Fruit fly (Drosophila melanogaster): ENCODE measurements around the gene PH4alphaMP.
A peak's percentile ranks its signal among the peaks of the same experiment; 100 is the strongest.

Gene PH4alphaMP

DNA sequence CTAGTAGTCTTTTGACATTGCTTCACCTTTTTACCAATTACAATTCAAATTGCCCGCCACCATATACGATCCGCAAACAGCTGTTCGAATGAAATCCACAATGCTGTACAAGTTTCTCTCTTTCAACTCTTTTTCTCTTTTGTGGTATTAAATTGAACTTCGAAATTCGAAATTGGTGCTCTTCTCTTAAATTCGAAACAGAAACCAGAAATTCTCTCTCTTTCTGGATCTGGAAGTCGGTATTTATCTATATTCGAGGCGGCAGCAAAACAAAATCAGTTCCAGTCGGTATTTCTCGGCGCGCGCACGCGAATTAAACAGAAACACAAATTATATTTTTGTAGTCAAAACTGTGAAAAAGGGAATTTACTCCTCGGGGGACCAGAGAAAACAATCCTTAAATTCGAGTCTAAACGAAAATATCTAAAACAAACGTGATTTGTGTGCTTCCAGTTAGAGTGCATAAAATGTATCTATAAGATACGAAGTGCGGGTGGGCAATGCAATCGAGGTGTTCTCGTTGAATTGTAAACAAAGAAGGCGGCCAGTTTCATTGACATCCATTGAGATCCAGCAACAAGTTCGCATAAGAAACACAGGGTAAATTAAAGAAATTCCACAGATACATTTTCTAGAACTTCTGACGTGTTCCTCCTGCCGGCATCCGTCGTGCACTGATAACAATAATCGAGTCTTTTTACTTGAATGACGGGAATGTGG, 30.0 kb downstream of the PH4alphaMP start, which contains the start of gene PH4alphaEFB:
TSS of gene PH4alphaEFB (plus strand) at position 276 of the 720 bp plus-strand sequence.
- TF ChIP-seq eg (GFP tag; IDR thresholded peaks at IDR 0.05) (no peak), CG11902 (GFP tag; optimal IDR thresholded peaks at IDR 0.05) (no peak), pdm3 (GFP tag; optimal IDR thresholded peaks at IDR 0.05) (no peak), Eip78C (GFP tag) (peak; percentile 62), fkh (GFP tag; optimal IDR thresholded peaks at IDR 0.05) (peak; percentile 49), esn (GFP tag; optimal IDR thresholded peaks at IDR 0.05) (no peak), fd85E (GFP tag; optimal IDR thresholded peaks at IDR 0.05) (peak; percentile 15), Hr39 (GFP tag; optimal IDR thresholded peaks at IDR 0.05) (no peak), Lpt (GFP tag; optimal IDR thresholded peaks at IDR 0.05) (no peak), CG10631 (GFP tag; optimal IDR thresholded peaks at IDR 0.05) (no peak), Sox14 (GFP tag; optimal IDR thresholded peaks at IDR 0.05) (peak; percentile 37), Eip93F (GFP tag; optimal IDR thresholded peaks at IDR 0.05) (no peak), CG6854 (GFP tag; optimal IDR thresholded peaks at IDR 0.05) (peak; percentile 11), fd59A (GFP tag; optimal IDR thresholded peaks at IDR 0.05) (no peak), CG10669 (GFP tag; optimal IDR thresholded peaks at IDR 0.05) (no peak), ss (GFP tag; optimal IDR thresholded peaks at IDR 0.05) (peak; percentile 30 to 49), OdsH (GFP tag; optimal IDR thresholded peaks at IDR 0.05) (no peak), salr (GFP tag; optimal IDR thresholded peaks at IDR 0.05) (no peak), dsx (GFP tag; optimal IDR thresholded peaks at IDR 0.05; ENCODE audit: poor library complexity, severe bottlenecking) (peak; percentile 62), CG6808 (GFP tag; optimal IDR thresholded peaks at IDR 0.05) (no peak), CG15336 (GFP tag; IDR thresholded peaks at IDR 0.05) (no peak), CG32006 (GFP tag; optimal IDR thresholded peaks at IDR 0.05) (no peak), Hr38 (GFP tag; optimal IDR thresholded peaks at IDR 0.05) (no peak), Hr4 (GFP tag; optimal IDR thresholded peaks at IDR 0.05) (no peak), CG6163 (GFP tag; IDR thresholded peaks at IDR 0.05) (peak; percentile 11; the same call in 1 of the 3 replicates), CG9139 (GFP tag; optimal IDR thresholded peaks at IDR 0.05) (peak; percentile 41), spab (GFP tag; optimal IDR thresholded peaks at IDR 0.05) (no peak)

DNA sequence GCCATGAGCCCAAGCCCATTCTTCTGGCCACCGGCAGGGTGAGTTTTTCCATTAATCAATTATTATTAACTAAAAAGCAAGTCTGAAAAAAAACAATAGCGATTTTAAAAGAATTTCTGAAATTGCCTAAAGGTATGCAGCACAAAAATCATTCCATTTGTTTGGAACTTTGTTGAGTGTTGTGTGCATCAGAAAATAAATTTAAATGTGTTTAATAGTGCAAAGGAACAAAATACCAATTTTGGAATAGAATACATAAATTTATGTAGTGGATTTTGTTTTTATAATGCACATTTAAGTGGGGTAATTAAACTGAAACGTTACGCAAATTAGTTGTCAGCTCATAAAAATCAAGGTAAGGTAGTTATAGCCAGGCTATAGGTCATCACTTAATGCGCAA, 31.7 kb downstream of the PH4alphaMP start:
- TF ChIP-seq CG15336 (GFP tag; IDR thresholded peaks at IDR 0.05) (no peak), CG11902 (GFP tag; optimal IDR thresholded peaks at IDR 0.05) (no peak), svp (GFP tag) (no peak)

dm6 chr3R:30461608-30462243, 34.2 kb downstream of the PH4alphaMP start:
- TF ChIP-seq CG1621 (tag; optimal IDR thresholded peaks at IDR 0.05) (peak; percentile 46), fd85E (GFP tag; optimal IDR thresholded peaks at IDR 0.05) (peak; percentile 26), CG9139 (GFP tag; optimal IDR thresholded peaks at IDR 0.05) (peak; percentile 25), CG6808 (GFP tag; optimal IDR thresholded peaks at IDR 0.05) (peak; percentile 65), Eip93F (GFP tag; optimal IDR thresholded peaks at IDR 0.05) (no peak), CG6276 (GFP tag; optimal IDR thresholded peaks at IDR 0.05) (peak; percentile 48), Hr39 (GFP tag; optimal IDR thresholded peaks at IDR 0.05) (peak; percentile 27), Sox14 (GFP tag; optimal IDR thresholded peaks at IDR 0.05) (peak; percentile 48), dac (GFP tag; optimal IDR thresholded peaks at IDR 0.05) (no peak), Blimp-1 (GFP tag; optimal IDR thresholded peaks at IDR 0.05) (no peak), CG11902 (GFP tag; optimal IDR thresholded peaks at IDR 0.05) (peak; percentile 24), eg (GFP tag; IDR thresholded peaks at IDR 0.05) (peak; percentile 71), CG16779 (tag; optimal IDR thresholded peaks at IDR 0.05) (peak; percentile 18), Smox (GFP tag; optimal IDR thresholded peaks at IDR 0.05) (no peak), CG6163 (GFP tag; IDR thresholded peaks at IDR 0.05) (peak; percentile 71), salr (GFP tag; optimal IDR thresholded peaks at IDR 0.05) (peak in 1 of 2 experiments; percentile 29), Sox15 (GFP tag; optimal IDR thresholded peaks at IDR 0.05) (peak; percentile 22), CG34406 (GFP tag; optimal IDR thresholded peaks at IDR 0.05) (peak; percentile 57), CG6854 (GFP tag; optimal IDR thresholded peaks at IDR 0.05) (peak; percentile 88), svp (GFP tag) (peak; percentile 98), vri (GFP tag; optimal IDR thresholded peaks at IDR 0.05) (peak; percentile 7), Ets21C (GFP tag; optimal IDR thresholded peaks at IDR 0.05) (no peak), CG8632 (GFP tag; optimal IDR thresholded peaks at IDR 0.05) (peak; percentile 64), CG8119 (GFP tag; IDR thresholded peaks at IDR 0.05) (peak; percentile 54; the same call in 1 of the 3 replicates), Hr38 (GFP tag; optimal IDR thresholded peaks at IDR 0.05) (no peak), CG6792 (GFP tag; optimal IDR thresholded peaks at IDR 0.05) (peak; percentile 51), net (GFP tag; optimal IDR thresholded peaks at IDR 0.05) (peak; percentile 36), Gug (GFP tag; IDR thresholded peaks at IDR 0.05) (no peak), CG32006 (GFP tag; optimal IDR thresholded peaks at IDR 0.05) (peak; percentile 71), CG8319 (GFP tag; optimal IDR thresholded peaks at IDR 0.05) (peak; percentile 45)
